Worm (Caenorhabditis elegans) whole organism, L1 larva: ENCODE data around the gene F10C2.5.
A peak's percentile ranks its signal among the peaks of the same experiment; 100 is the strongest.

Experiments
- C16A3.4 ChIP-seq: fragments of 150-350 bp; optimal IDR thresholded peaks from 2 replicates; lab custom pipeline; 2014; ENCODE audit warnings: missing biosample characterization, missing genetic modification characterization
- C34B4.2 ChIP-seq: sonication (generic microtip); optimal IDR thresholded peaks from 2 replicates; lab custom pipeline; 2017; ENCODE audit warnings: mild to moderate bottlenecking, missing genetic modification characterization, missing compliant biosample characterization
- ama-1 ChIP-seq: fragments of 150-350 bp; optimal IDR thresholded peaks from 2 replicates; lab custom pipeline; 2014
- ceh-82 ChIP-seq, 3 experiments: fragments of 150-350 bp in 1 of 3; sonication (generic microtip) in 2 of 3; optimal IDR thresholded peaks; 2 replicates each; lab custom pipeline; 2014 to 2017; ENCODE audit warnings: missing biosample characterization in 3 of 3, missing genetic modification characterization in 3 of 3
- efl-1 ChIP-seq, 4 experiments: fragments of 150-350 bp; optimal IDR thresholded peaks in 3 of 4; peaks in 1 of 4; 1 replicate in 1 of 4; 2 replicates in 3 of 4; lab custom pipeline; 2014; ENCODE audit warnings: missing biosample characterization in 2 of 4, missing genetic modification characterization in 2 of 4, missing genetic modification reagents in 2 of 4
- efl-3 ChIP-seq: fragments of 200-800 bp; sonication (Bioruptor generic); optimal IDR thresholded peaks from 2 replicates; lab custom pipeline; 2018; ENCODE audit warnings: mild to moderate bottlenecking, missing genetic modification characterization, missing compliant biosample characterization
- egl-27 ChIP-seq, 2 experiments: fragments of 150-350 bp in 1 of 2; sonication (generic microtip); optimal IDR thresholded peaks; 3 replicates each; lab custom pipeline; 2017 to 2018; ENCODE audit warnings: missing biosample characterization in 2 of 2, missing genetic modification characterization in 2 of 2, missing genetic modification reagents in 2 of 2
- elt-3 ChIP-seq, 6 experiments: fragments of 150-350 bp in 1 of 6; sonication (generic microtip); optimal IDR thresholded peaks; 2 replicates each; lab custom pipeline; 2017 to 2018; ENCODE audit warnings: missing biosample characterization in 6 of 6, missing genetic modification characterization in 6 of 6, inconsistent platforms in 1 of 6
- fos-1 ChIP-seq: fragments of 150-350 bp; optimal IDR thresholded peaks from 2 replicates; lab custom pipeline; 2014; ENCODE audit warnings: missing biosample characterization, missing genetic modification characterization
- lin-14 ChIP-seq: fragments of 200-800 bp; sonication (Bioruptor generic); optimal IDR thresholded peaks from 2 replicates; lab custom pipeline; 2018; ENCODE audit warnings: mild to moderate bottlenecking, missing genetic modification characterization, moderate library complexity, missing compliant biosample characterization
- lir-3 ChIP-seq: sonication (generic microtip); optimal IDR thresholded peaks from 2 replicates; lab custom pipeline; 2016; ENCODE audit warnings: mild to moderate bottlenecking, missing genetic modification characterization, moderate library complexity, missing compliant biosample characterization; ENCODE audit not compliant: poor library complexity
- lsy-2 ChIP-seq, 2 experiments: fragments of 150-350 bp; optimal IDR thresholded peaks; 2 replicates each; lab custom pipeline; 2014; ENCODE audit warnings: missing biosample characterization in 2 of 2, missing genetic modification characterization in 2 of 2
- mab-9 ChIP-seq: fragments of 200-800 bp; sonication (Bioruptor generic); IDR thresholded peaks from 2 replicates; pipeline ENCODE4 v1.3.6; 2022; ENCODE audit warnings: missing genetic modification reagents, missing genetic modification characterization, missing compliant biosample characterization
- mep-1 ChIP-seq: fragments of 150-350 bp; optimal IDR thresholded peaks from 2 replicates; lab custom pipeline; 2014; ENCODE audit warnings: missing biosample characterization, missing genetic modification characterization
- nhr-71 ChIP-seq: sonication (generic microtip); optimal IDR thresholded peaks from 2 replicates; lab custom pipeline; 2016; ENCODE audit warnings: mild to moderate bottlenecking, missing genetic modification characterization, moderate library complexity, missing compliant biosample characterization
- nhr-77 ChIP-seq: fragments of 150-350 bp; optimal IDR thresholded peaks from 2 replicates; lab custom pipeline; 2014; ENCODE audit warnings: missing biosample characterization, missing genetic modification characterization
- nhr-85 ChIP-seq: sonication (generic microtip); peaks from one replicate; lab custom pipeline; 2016; ENCODE audit warnings: missing genetic modification characterization, inconsistent platforms, missing compliant biosample characterization
- pag-3 ChIP-seq: sonication (generic microtip); optimal IDR thresholded peaks from 2 replicates; lab custom pipeline; 2017; ENCODE audit warnings: missing genetic modification characterization, mild to moderate bottlenecking, missing compliant biosample characterization, antibody characterized with exemption, borderline replicate concordance; ENCODE audit not compliant: insufficient read depth
- pax-3 ChIP-seq: fragments of 200-800 bp; sonication (Bioruptor generic); optimal IDR thresholded peaks from 2 replicates; lab custom pipeline; 2018; ENCODE audit warnings: mild to moderate bottlenecking, missing genetic modification characterization, moderate library complexity, missing compliant biosample characterization
- pqm-1 ChIP-seq: sonication (generic microtip); optimal IDR thresholded peaks from 3 replicates; lab custom pipeline; 2017; ENCODE audit warnings: missing biosample characterization, missing genetic modification characterization
- rnt-1 ChIP-seq: sonication (generic microtip); optimal IDR thresholded peaks from 2 replicates; lab custom pipeline; 2016; ENCODE audit warnings: mild to moderate bottlenecking, missing genetic modification characterization, moderate library complexity, missing compliant biosample characterization
- snpc-4 ChIP-seq: fragments of 150-350 bp; optimal IDR thresholded peaks from 2 replicates; lab custom pipeline; 2014; ENCODE audit warnings: missing biosample characterization, missing genetic modification characterization
- snu-23 ChIP-seq: sonication (generic microtip); optimal IDR thresholded peaks from 2 replicates; lab custom pipeline; 2016; ENCODE audit warnings: missing genetic modification characterization, missing compliant biosample characterization
- sptf-1 ChIP-seq: fragments of 150-350 bp; optimal IDR thresholded peaks from 2 replicates; lab custom pipeline; 2014; ENCODE audit warnings: missing biosample characterization, missing genetic modification characterization
- sup-37 ChIP-seq: fragments of 200-800 bp; sonication (Bioruptor generic); optimal IDR thresholded peaks from 2 replicates; lab custom pipeline; 2018; ENCODE audit warnings: mild to moderate bottlenecking, missing genetic modification characterization, missing compliant biosample characterization
- tbx-2 ChIP-seq: sonication (generic microtip); optimal IDR thresholded peaks from 2 replicates; lab custom pipeline; 2016; ENCODE audit warnings: missing genetic modification characterization, missing compliant biosample characterization
- unc-62 ChIP-seq: fragments of 150-350 bp; optimal IDR thresholded peaks from 2 replicates; lab custom pipeline; 2014; ENCODE audit warnings: missing biosample characterization, missing genetic modification reagents, missing genetic modification characterization
- unc-86 ChIP-seq: sonication (generic microtip); optimal IDR thresholded peaks from 2 replicates; lab custom pipeline; 2016; ENCODE audit warnings: missing genetic modification characterization, missing compliant biosample characterization
- unc-98 ChIP-seq: fragments of 200-800 bp; sonication (Bioruptor generic); IDR thresholded peaks from 2 replicates; pipeline ENCODE4 v1.3.6; 2022; ENCODE audit warnings: missing genetic modification characterization, missing compliant biosample characterization
- ztf-11 ChIP-seq, 2 experiments: sonication (generic microtip); optimal IDR thresholded peaks; 2 replicates each; lab custom pipeline; 2016 to 2017; ENCODE audit warnings: missing genetic modification characterization in 2 of 2, missing biosample characterization in 1 of 2, missing compliant biosample characterization in 1 of 2
- ztf-4 ChIP-seq: fragments of 150-350 bp; optimal IDR thresholded peaks from 2 replicates; lab custom pipeline; 2014; ENCODE audit warnings: missing biosample characterization, missing genetic modification characterization

The F10C2.5 gene

ce11 chrV:12048445-12048844 lies 3.2 kb downstream of the F10C2.5 start, which contains the start of gene dars-2 (continued):
- TF ChIP-seq unc-62 (GFP tag; lab: Kevin White, UChicago) (no peak), snpc-4 (tag; lab: Kevin White, UChicago) (no peak)

- TF ChIP-seq mab-9 (no peak), C16A3.4 (tag; lab: Kevin White, UChicago) (no peak), mep-1 (tag; lab: Kevin White, UChicago) (no peak), ama-1 (no peak), egl-27 (tag; optimal IDR thresholded peaks at IDR 0.05; lab: Kevin White, UChicago) (no peak), sup-37 (GFP tag; lab: Kevin White, UChicago) (no peak), tbx-2 (tag; lab: Kevin White, UChicago) (no peak), pqm-1 (tag; lab: Kevin White, UChicago) (no peak), unc-98 (GFP tag; lab: Robert Waterston, UW) (no peak), snu-23 (GFP tag; lab: Kevin White, UChicago) (no peak)
- TF ChIP-seq, all 84 proteins: peak for 0
Observed at ce11 chrV:12053598-12053997, 8.4 kb downstream of the F10C2.5 start, which contains the start of gene F10C2.7. F10C2.7 (plus strand) TSS chrV:12053898.

ce11 chrV:12059719-12060118 lies 14.5 kb downstream of the F10C2.5 start, which contains the start of gene R07B7.2:
R07B7.2 (minus strand) TSS chrV:12059753.
- TF ChIP-seq fos-1 (no peak), nhr-71 (tag; lab: Kevin White, UChicago) (no peak), ztf-4 (tag; lab: Kevin White, UChicago) (no peak), C16A3.4 (tag; lab: Kevin White, UChicago) (no peak), lsy-2 (tag; optimal IDR thresholded peaks at IDR 0.05; lab: Kevin White, UChicago) (no peak), ztf-11 (tag; optimal IDR thresholded peaks at IDR 0.05; lab: Kevin White, UChicago) (no peak), sptf-1 (tag; lab: Kevin White, UChicago) (no peak), efl-3 (GFP tag; lab: Kevin White, UChicago) (no peak), nhr-77 (tag; lab: Kevin White, UChicago) (no peak), ceh-82 (tag; optimal IDR thresholded peaks at IDR 0.05; lab: Kevin White, UChicago) (no peak), unc-86 (tag; lab: Kevin White, UChicago) (no peak), elt-3 (tag; optimal IDR thresholded peaks at IDR 0.05; lab: Kevin White, UChicago) (no peak), pqm-1 (tag; lab: Kevin White, UChicago) (no peak)

ce11 chrV:12063036-12063435 lies 17.8 kb downstream of the F10C2.5 start, which contains the start of gene clh-6:
clh-6 (minus strand) TSS chrV:12063368.
- TF ChIP-seq C34B4.2 (tag; lab: Kevin White, UChicago) (no peak), mab-9 (no peak), efl-1 (optimal IDR thresholded peaks at IDR 0.05; lab: Kevin White, UChicago) (no peak), efl-1 (GFP tag; optimal IDR thresholded peaks at IDR 0.05 in 1 of 2; lab: Kevin White, UChicago) (peak in 1 of 2 experiments; percentile 64), ama-1 (peak; percentile 51), pax-3 (tag; lab: Kevin White, UChicago) (peak; percentile 22), elt-3 (tag; optimal IDR thresholded peaks at IDR 0.05; lab: Kevin White, UChicago) (no peak)

- TF ChIP-seq efl-1 (optimal IDR thresholded peaks at IDR 0.05; lab: Kevin White, UChicago) (peak in 1 of 2 experiments; percentile 5), efl-1 (GFP tag; optimal IDR thresholded peaks at IDR 0.05 in 1 of 2; lab: Kevin White, UChicago) (peak; percentile 6 to 71), sptf-1 (tag; lab: Kevin White, UChicago) (no peak), lir-3 (no peak), fos-1 (peak; percentile 18), lsy-2 (tag; optimal IDR thresholded peaks at IDR 0.05; lab: Kevin White, UChicago) (peak in 1 of 2 experiments; percentile 21), rnt-1 (tag; lab: Kevin White, UChicago) (peak; percentile 50), lin-14 (GFP tag; lab: Kevin White, UChicago) (peak; percentile 63), pag-3 (peak; percentile 30), nhr-85 (tag; lab: Kevin White, UChicago) (peak; percentile 64), snu-23 (GFP tag; lab: Kevin White, UChicago) (peak; percentile 8)
Observed at ce11 chrV:12065369-12065768, 20.1 kb downstream of the F10C2.5 start, which contains the start of gene pqn-53. pqn-53 (minus strand) TSS chrV:12065391.
